Worm (Caenorhabditis elegans) whole organism, midembryonic: ENCODE results near the gene ptp-4A2.

Experiments used
- T22C8.4 ChIP-seq: fragments of 200-800 bp; sonication (Bioruptor generic); IDR thresholded peaks from 2 replicates; pipeline ENCODE4 v1.3.6; 2022; ENCODE audit warnings: missing genetic modification characterization, missing compliant biosample characterization
- cog-1 ChIP-seq: sonication (generic microtip); optimal IDR thresholded peaks from 2 replicates; lab custom pipeline; 2016; ENCODE audit warnings: missing genetic modification characterization, missing compliant biosample characterization
- flt-1 ChIP-seq: fragments of 200-800 bp; sonication (Bioruptor generic); IDR thresholded peaks from 2 replicates; pipeline ENCODE4 v1.3.6; 2022; ENCODE audit warnings: missing genetic modification characterization, missing compliant biosample characterization
- klf-2 ChIP-seq: fragments of 200-800 bp; sonication (Bioruptor generic); conservative IDR thresholded peaks from 2 replicates; pipeline ENCODE4 v1.3.6; 2022; ENCODE audit warnings: missing genetic modification reagents, missing genetic modification characterization, missing compliant biosample characterization
- med-1 ChIP-seq: sonication (generic microtip); optimal IDR thresholded peaks from 2 replicates; lab custom pipeline; 2017; ENCODE audit warnings: missing genetic modification characterization, mild to moderate bottlenecking, missing compliant biosample characterization, antibody characterized with exemption, missing genetic modification reagents; ENCODE audit not compliant: insufficient read depth
- ref-1 ChIP-seq: fragments of 200-800 bp; sonication (Bioruptor generic); conservative IDR thresholded peaks from 2 replicates; pipeline ENCODE4 v1.3.6; 2022; ENCODE audit warnings: missing genetic modification reagents, missing genetic modification characterization, missing compliant biosample characterization
- tab-1 ChIP-seq: fragments of 200-800 bp; sonication (Bioruptor generic); IDR thresholded peaks from 2 replicates; pipeline ENCODE4 v1.3.6; 2022; ENCODE audit warnings: missing genetic modification characterization, missing compliant biosample characterization
- ztf-23 ChIP-seq: fragments of 200-800 bp; sonication (Bioruptor generic); IDR thresholded peaks from 2 replicates; pipeline ENCODE4 v1.3.6; 2022; ENCODE audit warnings: missing genetic modification reagents, missing genetic modification characterization, missing compliant biosample characterization
- ztf-29 ChIP-seq: fragments of 200-800 bp; sonication (Bioruptor generic); IDR thresholded peaks from 2 replicates; pipeline ENCODE4 v1.3.6; 2022; ENCODE audit warnings: missing genetic modification reagents, missing genetic modification characterization, missing compliant biosample characterization

Gene ptp-4A2

ce11 chrX:3937483-3937882 lies 5.6 kb downstream of the ptp-4A2 start:
- no peak for TF ChIP-seq med-1
- no peak for TF ChIP-seq ztf-29 (GFP tag; lab: Robert Waterston, UW)
- no peak for TF ChIP-seq flt-1 (GFP tag; lab: Robert Waterston, UW)
- TF ChIP-seq cog-1 (tag; lab: Kevin White, UChicago), result no peak
- TF ChIP-seq ztf-23 (GFP tag; lab: Robert Waterston, UW), result no peak

DNA sequence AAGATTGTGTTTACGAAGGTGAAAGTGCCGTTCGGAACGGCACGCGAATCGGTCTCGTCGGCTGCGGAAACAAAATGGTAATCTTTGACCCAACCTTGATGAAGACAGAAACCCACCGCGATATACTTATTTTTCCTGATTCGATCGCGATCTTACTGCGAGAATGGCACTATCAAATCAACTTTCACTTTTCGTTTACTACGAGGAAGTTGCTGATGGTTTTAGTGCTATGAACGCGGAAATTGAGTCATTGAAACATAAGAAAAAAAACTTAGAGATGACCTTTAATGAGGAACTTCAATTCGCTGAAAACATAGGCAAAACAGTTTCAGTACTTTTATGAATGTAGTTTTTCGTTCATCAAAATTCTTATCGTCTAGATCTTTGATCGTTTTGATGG lies 10.4 kb downstream of the ptp-4A2 start:
- no peak for TF ChIP-seq cog-1 (tag; lab: Kevin White, UChicago)
- no peak for TF ChIP-seq ztf-29 (GFP tag; lab: Robert Waterston, UW)
- TF ChIP-seq med-1, result no peak
- no peak for TF ChIP-seq T22C8.4 (GFP tag; lab: Robert Waterston, UW)
- no peak for TF ChIP-seq tab-1 (GFP tag; lab: Robert Waterston, UW)

DNA sequence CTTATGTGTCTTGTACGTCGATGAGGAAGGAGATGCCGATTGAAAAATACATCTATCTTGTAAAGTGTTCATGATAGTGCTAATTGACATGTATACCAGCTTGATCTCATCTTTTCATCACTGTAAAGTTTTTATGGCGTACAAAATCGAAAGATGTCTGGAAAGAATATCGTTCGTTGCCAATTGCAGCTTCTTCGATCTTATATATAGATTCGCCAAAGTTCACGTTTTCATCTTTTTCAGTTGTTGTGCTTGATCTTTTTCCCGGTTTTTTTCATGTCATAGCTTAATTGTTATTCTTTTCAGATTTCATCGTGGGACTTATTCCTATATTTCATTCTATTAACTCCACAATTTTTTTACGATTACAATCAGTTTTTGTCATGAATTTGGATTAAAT lies 11.8 kb downstream of the ptp-4A2 start, which contains the start of gene adt-3:
TSS of gene adt-3 (plus strand) at position 301 of the 400 bp plus-strand sequence.
- TF ChIP-seq T22C8.4 (GFP tag; lab: Robert Waterston, UW), result no peak
- no peak for TF ChIP-seq ztf-29 (GFP tag; lab: Robert Waterston, UW)
- TF ChIP-seq ztf-23 (GFP tag; lab: Robert Waterston, UW), result no peak
- no peak for TF ChIP-seq ref-1 (GFP tag; lab: Robert Waterston, UW)
- TF ChIP-seq tab-1 (GFP tag; lab: Robert Waterston, UW), result no peak
- no peak for TF ChIP-seq cog-1 (tag; lab: Kevin White, UChicago)
- TF ChIP-seq med-1, result no peak
- TF ChIP-seq flt-1 (GFP tag; lab: Robert Waterston, UW), result no peak
- no peak for TF ChIP-seq klf-2 (GFP tag; lab: Robert Waterston, UW)

DNA sequence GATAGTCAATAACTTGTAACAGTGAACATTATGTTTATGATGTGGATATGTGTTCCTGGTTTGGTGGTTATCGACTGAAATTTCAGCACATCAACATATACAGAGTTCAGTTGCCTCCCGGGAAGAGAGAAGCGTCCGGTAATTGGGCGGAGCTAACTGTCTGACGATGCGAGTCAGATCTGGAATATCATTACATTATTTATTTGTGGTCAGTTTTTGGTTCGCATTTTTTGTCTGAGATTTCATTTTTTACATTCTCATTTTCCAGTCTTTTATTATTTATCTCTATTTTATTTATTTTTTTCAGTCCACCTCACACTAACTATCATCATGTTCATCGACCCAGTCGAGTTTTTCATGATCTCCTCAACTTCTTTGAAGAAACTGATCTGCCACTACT lies 17.3 kb downstream of the ptp-4A2 start, which contains the start of gene T22B2.1:
TSS of gene T22B2.1 (plus strand) at position 301 of the 400 bp plus-strand sequence.
- no peak for TF ChIP-seq klf-2 (GFP tag; lab: Robert Waterston, UW)
- TF ChIP-seq ref-1 (GFP tag; lab: Robert Waterston, UW), result no peak
- no peak for TF ChIP-seq ztf-29 (GFP tag; lab: Robert Waterston, UW)
- no peak for TF ChIP-seq ztf-23 (GFP tag; lab: Robert Waterston, UW)
- no peak for TF ChIP-seq flt-1 (GFP tag; lab: Robert Waterston, UW)
- no peak for TF ChIP-seq tab-1 (GFP tag; lab: Robert Waterston, UW)
- no peak for TF ChIP-seq cog-1 (tag; lab: Kevin White, UChicago)

DNA sequence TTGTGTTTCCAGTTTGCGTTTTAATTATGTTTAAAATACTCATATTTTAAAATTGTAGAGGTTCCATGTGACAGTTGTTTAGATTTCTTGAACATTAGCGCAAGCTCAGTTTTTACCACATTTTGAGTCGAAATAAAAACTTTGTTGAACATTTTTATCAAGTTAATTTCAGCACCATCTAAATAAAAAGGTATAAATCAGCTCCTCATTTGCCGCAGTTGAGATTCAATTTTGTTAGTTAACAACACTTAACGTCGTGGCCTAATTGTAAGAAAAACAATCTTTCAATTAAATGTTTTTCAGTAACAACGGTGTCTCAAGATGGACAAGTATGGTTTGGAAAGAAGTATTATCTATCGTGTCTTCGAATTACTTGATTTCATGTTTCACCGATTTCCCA lies 22.4 kb downstream of the ptp-4A2 start:
- TF ChIP-seq ref-1 (GFP tag; lab: Robert Waterston, UW) (no peak), T22C8.4 (GFP tag; lab: Robert Waterston, UW) (no peak), cog-1 (tag; lab: Kevin White, UChicago) (no peak), ztf-29 (GFP tag; lab: Robert Waterston, UW) (no peak), tab-1 (GFP tag; lab: Robert Waterston, UW) (no peak), klf-2 (GFP tag; lab: Robert Waterston, UW) (no peak), ztf-23 (GFP tag; lab: Robert Waterston, UW) (no peak), flt-1 (GFP tag; lab: Robert Waterston, UW) (no peak), med-1 (no peak)

DNA sequence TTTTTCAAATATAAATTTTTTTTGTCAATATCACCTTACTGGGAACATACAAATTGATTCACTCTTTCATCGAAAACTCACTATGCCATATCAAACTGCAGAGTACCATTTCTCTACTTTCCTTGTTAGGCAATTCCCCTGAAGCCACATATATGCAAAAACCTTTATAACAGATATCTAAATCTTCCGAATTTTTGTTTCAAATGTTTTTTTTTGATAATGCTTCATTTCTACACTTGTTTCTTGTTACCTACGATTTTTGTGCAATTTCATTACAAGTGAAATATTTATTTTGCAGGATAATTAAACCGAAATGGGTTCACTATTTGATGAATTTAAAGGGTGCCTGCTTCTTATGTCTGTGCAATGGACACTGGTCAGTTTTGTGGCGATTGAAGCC lies 23.0 kb downstream of the ptp-4A2 start, which contains the start of gene T22B2.2:
TSS of gene T22B2.2 (plus strand) at position 301 of the 400 bp plus-strand sequence.
- no peak for TF ChIP-seq flt-1 (GFP tag; lab: Robert Waterston, UW)
- no peak for TF ChIP-seq ztf-29 (GFP tag; lab: Robert Waterston, UW)
- no peak for TF ChIP-seq ztf-23 (GFP tag; lab: Robert Waterston, UW)
- no peak for TF ChIP-seq med-1
- TF ChIP-seq klf-2 (GFP tag; lab: Robert Waterston, UW), result no peak
- no peak for TF ChIP-seq T22C8.4 (GFP tag; lab: Robert Waterston, UW)
- no peak for TF ChIP-seq cog-1 (tag; lab: Kevin White, UChicago)
- TF ChIP-seq tab-1 (GFP tag; lab: Robert Waterston, UW), result no peak

DNA sequence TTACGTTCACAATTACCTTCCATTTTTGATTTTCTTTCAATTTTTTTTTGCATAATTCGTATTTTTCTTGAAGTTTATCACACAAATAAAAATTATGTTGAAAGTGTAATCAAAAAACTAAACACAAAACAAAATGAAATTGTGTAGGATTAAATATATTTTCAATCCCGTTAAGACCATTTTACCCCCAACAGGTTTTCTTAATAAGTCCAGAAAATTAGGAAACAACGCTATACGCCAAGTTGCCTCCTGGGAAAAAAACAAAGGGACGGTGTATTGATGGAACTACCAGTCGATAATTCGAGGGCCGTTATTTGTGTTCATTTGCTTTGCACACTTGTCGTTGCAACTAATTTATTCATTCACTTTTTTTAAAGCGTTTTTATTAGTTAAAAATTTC lies 23.4 kb downstream of the ptp-4A2 start:
- TF ChIP-seq cog-1 (tag; lab: Kevin White, UChicago), result no peak
- no peak for TF ChIP-seq T22C8.4 (GFP tag; lab: Robert Waterston, UW)
- TF ChIP-seq ztf-29 (GFP tag; lab: Robert Waterston, UW), result no peak
- no peak for TF ChIP-seq flt-1 (GFP tag; lab: Robert Waterston, UW)
- TF ChIP-seq ztf-23 (GFP tag; lab: Robert Waterston, UW), result no peak
- no peak for TF ChIP-seq ref-1 (GFP tag; lab: Robert Waterston, UW)

- TF ChIP-seq klf-2 (GFP tag; lab: Robert Waterston, UW), result no peak
- TF ChIP-seq ztf-23 (GFP tag; lab: Robert Waterston, UW), result no peak
- no peak for TF ChIP-seq cog-1 (tag; lab: Kevin White, UChicago)
- TF ChIP-seq ztf-29 (GFP tag; lab: Robert Waterston, UW), result no peak
- no peak for TF ChIP-seq T22C8.4 (GFP tag; lab: Robert Waterston, UW)
Observed at ce11 chrX:3918182-3918581, 24.9 kb downstream of the ptp-4A2 start.

DNA sequence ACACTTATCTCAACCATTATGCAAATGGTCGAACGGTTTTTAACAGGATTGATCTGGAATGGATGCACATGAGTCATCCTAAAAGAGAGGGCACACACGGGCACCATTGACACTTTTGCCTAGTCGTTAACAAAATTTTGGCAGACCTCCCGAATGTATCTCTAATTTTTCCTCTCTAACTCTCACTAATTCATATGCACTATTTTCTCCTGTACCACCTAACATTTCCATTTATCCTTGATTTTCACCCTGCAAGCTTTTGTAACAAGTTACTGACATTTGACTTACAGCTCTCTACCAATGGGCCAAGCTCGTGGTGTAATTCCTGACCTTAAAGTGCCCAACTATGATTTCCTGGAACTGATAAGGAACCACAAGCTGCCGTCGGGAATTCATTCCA lies 26.1 kb downstream of the ptp-4A2 start, which contains the start of gene T22B2.3:
TSS of gene T22B2.3 (plus strand) at position 301 of the 400 bp plus-strand sequence.
- no peak for TF ChIP-seq klf-2 (GFP tag; lab: Robert Waterston, UW)

DNA sequence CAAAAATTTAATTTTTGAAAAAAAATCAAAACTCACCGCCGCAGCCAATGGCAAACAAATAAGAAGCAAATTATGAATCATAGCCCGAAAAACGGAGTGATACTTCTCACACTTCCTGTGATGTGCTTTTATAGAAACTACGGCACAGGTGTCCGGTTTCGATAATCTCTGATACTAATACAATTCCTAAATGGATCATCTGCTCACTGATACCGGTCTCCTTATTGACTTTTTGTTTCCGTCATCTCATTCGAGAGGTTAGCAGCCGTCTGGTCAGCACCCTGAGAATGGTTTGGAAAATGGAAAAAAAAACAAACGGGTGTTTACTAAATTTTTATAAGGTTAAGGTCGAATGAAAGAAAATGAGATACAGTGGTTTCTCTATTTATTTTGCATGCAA lies 27.4 kb downstream of the ptp-4A2 start, which contains the start of gene idpp-9:
TSS of gene idpp-9 (minus strand) at position 101 of the 400 bp plus-strand sequence.
- no peak for TF ChIP-seq cog-1 (tag; lab: Kevin White, UChicago)
- no peak for TF ChIP-seq ztf-29 (GFP tag; lab: Robert Waterston, UW)
- TF ChIP-seq ref-1 (GFP tag; lab: Robert Waterston, UW), result no peak
- no peak for TF ChIP-seq tab-1 (GFP tag; lab: Robert Waterston, UW)
- TF ChIP-seq flt-1 (GFP tag; lab: Robert Waterston, UW), result no peak
- TF ChIP-seq T22C8.4 (GFP tag; lab: Robert Waterston, UW), result no peak
- no peak for TF ChIP-seq klf-2 (GFP tag; lab: Robert Waterston, UW)
